Worm (Caenorhabditis elegans): ENCODE measurements around the gene C54D10.9.
A peak's percentile ranks its signal among the peaks of the same experiment; 100 is the strongest.

C54D10.9 gene

DNA sequence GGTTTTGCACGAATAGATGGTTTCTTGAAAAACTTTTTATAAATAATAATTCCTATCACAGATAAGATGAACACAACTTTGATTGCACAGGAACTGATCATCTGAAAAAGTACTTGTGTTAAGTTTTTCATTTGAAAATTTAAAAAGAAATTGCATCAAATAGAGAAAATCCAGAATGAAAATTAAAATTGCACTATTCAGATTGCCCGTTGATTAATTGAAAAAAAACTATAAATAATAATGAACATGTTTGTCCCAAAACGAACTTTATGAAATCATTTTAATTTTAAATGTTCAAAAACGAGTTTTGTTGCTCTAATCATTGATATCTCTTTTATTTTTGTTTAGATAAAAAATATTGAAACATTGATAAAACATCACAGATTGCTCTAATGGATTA is 29.7 kb upstream of the C54D10.9 start, which contains the start of gene cdr-3:
cdr-3 (minus strand) TSS at position 101 of the 400 bp plus-strand sequence.
- TF ChIP-seq snpc-4 (tag; optimal IDR thresholded peaks at IDR 0.05): no peak
- TF ChIP-seq elt-1 (tag; optimal IDR thresholded peaks at IDR 0.05; ENCODE audit: borderline replicate concordance, insufficient read depth): no peak
- TF ChIP-seq sem-2 (GFP tag; optimal IDR thresholded peaks at IDR 0.05): no peak
- TF ChIP-seq unc-39 (tag; optimal IDR thresholded peaks at IDR 0.05): no peak
- no peak for TF ChIP-seq hlh-1 (tag; optimal IDR thresholded peaks at IDR 0.05)
- TF ChIP-seq mab-5 (tag; optimal IDR thresholded peaks at IDR 0.05): no peak
- no peak for TF ChIP-seq lin-32 (GFP tag; optimal IDR thresholded peaks at IDR 0.05)
- TF ChIP-seq sptf-1 (tag; optimal IDR thresholded peaks at IDR 0.05): no peak
- no peak for TF ChIP-seq mep-1 (tag; optimal IDR thresholded peaks at IDR 0.05)

- TF ChIP-seq unc-62 (GFP tag; optimal IDR thresholded peaks at IDR 0.05): no peak
- no peak for TF ChIP-seq ztf-11 (tag; optimal IDR thresholded peaks at IDR 0.05)
- TF ChIP-seq snpc-4 (tag; optimal IDR thresholded peaks at IDR 0.05): no peak
- no peak for TF ChIP-seq unc-120 (tag; optimal IDR thresholded peaks at IDR 0.05; ENCODE audit: poor library complexity, severe bottlenecking)
- no peak for TF ChIP-seq nhr-237 (tag; optimal IDR thresholded peaks at IDR 0.05)
- TF ChIP-seq ceh-43 (GFP tag; optimal IDR thresholded peaks at IDR 0.05): no peak
- TF ChIP-seq elt-3 (tag; optimal IDR thresholded peaks at IDR 0.05): no peak
- no peak for TF ChIP-seq ham-2 (GFP tag; optimal IDR thresholded peaks at IDR 0.05)
- TF ChIP-seq bed-3 (GFP tag; optimal IDR thresholded peaks at IDR 0.05): no peak
These were observed 28.7 kb upstream of the C54D10.9 start, which contains the start of gene C54D10.3 for ce11 chrV:12418292-12418691. TSS of gene C54D10.3 (plus strand) at chrV:12418592.

ce11 chrV:12420843-12421242 is 26.1 kb upstream of the C54D10.9 start, which contains the start of gene C54D10.4:
TSS of gene C54D10.4 (minus strand) at chrV:12420943.
- no peak for TF ChIP-seq ceh-83 (GFP tag; optimal IDR thresholded peaks at IDR 0.05)
- TF ChIP-seq ces-1 (GFP tag; optimal IDR thresholded peaks at IDR 0.05): no peak
- TF ChIP-seq tbx-8 (GFP tag; optimal IDR thresholded peaks at IDR 0.05): no peak
- no peak for TF ChIP-seq mep-1 (tag; optimal IDR thresholded peaks at IDR 0.05)
- TF ChIP-seq hlh-1 (tag; optimal IDR thresholded peaks at IDR 0.05): no peak
- no peak for TF ChIP-seq M03D4.4 (tag; optimal IDR thresholded peaks at IDR 0.05)
- no peak for TF ChIP-seq mls-2 (tag; optimal IDR thresholded peaks at IDR 0.05)
- no peak for TF ChIP-seq drap-1 (GFP tag; optimal IDR thresholded peaks at IDR 0.05)

ce11 chrV:12421360-12421759 is 25.6 kb upstream of the C54D10.9 start:
- no peak for TF ChIP-seq sem-2 (GFP tag; optimal IDR thresholded peaks at IDR 0.05)
- TF ChIP-seq ces-1 (GFP tag; optimal IDR thresholded peaks at IDR 0.05): peak; percentile 74
- no peak for TF ChIP-seq bed-3 (GFP tag; optimal IDR thresholded peaks at IDR 0.05)
- no peak for TF ChIP-seq flh-1 (GFP tag; optimal IDR thresholded peaks at IDR 0.05)
- TF ChIP-seq hlh-1 (tag; optimal IDR thresholded peaks at IDR 0.05): no peak
- no peak for TF ChIP-seq nhr-2 (tag; optimal IDR thresholded peaks at IDR 0.05)

ce11 chrV:12427826-12428225 is 19.1 kb upstream of the C54D10.9 start:
- TF ChIP-seq nhr-12 (tag; optimal IDR thresholded peaks at IDR 0.05) (no peak), flh-1 (GFP tag; optimal IDR thresholded peaks at IDR 0.05) (no peak), ceh-39 (tag; optimal IDR thresholded peaks at IDR 0.05) (no peak)

DNA sequence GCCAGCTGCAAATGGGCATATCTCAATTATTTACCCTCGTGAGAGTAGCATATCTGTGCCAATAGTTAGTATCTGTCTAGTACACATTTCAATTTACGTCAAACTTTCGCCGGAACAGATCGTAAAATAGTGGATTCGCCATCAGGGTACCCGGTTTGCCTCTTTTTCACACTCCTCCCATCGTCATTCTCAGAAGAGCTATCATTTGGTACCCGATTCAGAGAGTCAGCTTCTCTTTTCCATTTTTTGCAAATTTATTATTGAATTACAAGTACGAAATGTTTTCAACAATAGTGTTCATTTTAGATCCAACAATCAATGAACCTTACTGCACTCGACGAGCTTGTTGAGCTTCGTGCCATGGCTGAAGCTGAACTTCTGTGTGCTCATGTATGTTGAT is 17.9 kb upstream of the C54D10.9 start, which contains the start of gene C54D10.5:
C54D10.5 (plus strand) TSS at position 301 of the 400 bp plus-strand sequence.
- TF ChIP-seq snpc-4 (tag; optimal IDR thresholded peaks at IDR 0.05) (no peak), ces-1 (GFP tag; optimal IDR thresholded peaks at IDR 0.05) (no peak), pha-4 (tag; optimal IDR thresholded peaks at IDR 0.05) (no peak), nhr-76 (tag; optimal IDR thresholded peaks at IDR 0.05) (no peak), lin-32 (GFP tag; optimal IDR thresholded peaks at IDR 0.05) (no peak), mls-2 (tag; optimal IDR thresholded peaks at IDR 0.05) (no peak), nhr-12 (tag; optimal IDR thresholded peaks at IDR 0.05) (no peak), unc-120 (tag; optimal IDR thresholded peaks at IDR 0.05; ENCODE audit: poor library complexity, severe bottlenecking) (no peak), elt-3 (tag; optimal IDR thresholded peaks at IDR 0.05) (no peak), zip-8 (tag; optimal IDR thresholded peaks at IDR 0.05) (no peak), unc-39 (tag; optimal IDR thresholded peaks at IDR 0.05) (no peak)
